Worm (Caenorhabditis elegans) whole organism, L2 larva: Measurements from ENCODE around the gene snfc-5.

ENCODE experiments used
- ceh-82 ChIP-seq: fragments of 150-350 bp; optimal IDR thresholded peaks from 2 replicates; lab custom pipeline; 2014; ENCODE audit warnings: missing biosample characterization, missing genetic modification characterization
- lin-39 ChIP-seq: fragments of 150-350 bp; optimal IDR thresholded peaks from 2 replicates; lab custom pipeline; 2014; ENCODE audit warnings: missing biosample characterization, missing genetic modification reagents, missing genetic modification characterization
- lsy-2 ChIP-seq, 2 experiments: fragments of 150-350 bp in 1 of 2; sonication (generic microtip) in 1 of 2; optimal IDR thresholded peaks; 2 replicates each; lab custom pipeline; 2014 to 2017; ENCODE audit warnings: missing biosample characterization in 2 of 2, missing genetic modification characterization in 2 of 2

DNA sequence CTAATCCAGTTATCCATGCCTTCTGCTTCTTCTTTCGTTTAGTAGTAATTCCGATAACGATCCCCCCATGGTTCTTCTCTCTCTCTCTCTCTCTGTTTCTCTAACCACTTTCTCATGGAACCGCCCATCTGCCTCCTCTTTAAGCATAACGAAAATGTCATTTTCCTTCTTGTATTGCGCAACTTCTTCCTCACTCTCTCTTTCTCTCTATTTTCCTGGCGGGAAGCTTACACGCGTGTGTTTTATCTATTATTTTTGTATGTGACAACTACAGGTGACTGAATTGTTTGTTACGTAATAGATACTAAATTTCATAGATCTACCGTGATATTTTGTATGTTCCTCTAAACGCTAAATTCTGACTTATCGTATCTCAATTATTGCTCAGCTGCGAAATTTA is 14.2 kb upstream of the snfc-5 start:
- no peak for TF ChIP-seq ceh-82
- no peak for TF ChIP-seq lin-39 (tag; lab: Kevin White, UChicago)
- TF ChIP-seq lsy-2 (tag; optimal IDR thresholded peaks at IDR 0.05; lab: Kevin White, UChicago): no peak
